Worm (Caenorhabditis elegans) whole organism, midembryonic: Measurements from ENCODE around the gene C09F12.2.

Source experiments
- T22C8.4 ChIP-seq: fragments of 200-800 bp; sonication (Bioruptor generic); IDR thresholded peaks from 2 replicates; pipeline ENCODE4 v1.3.6; 2022; ENCODE audit warnings: missing genetic modification characterization, missing compliant biosample characterization
- cog-1 ChIP-seq: sonication (generic microtip); optimal IDR thresholded peaks from 2 replicates; lab custom pipeline; 2016; ENCODE audit warnings: missing genetic modification characterization, missing compliant biosample characterization
- flt-1 ChIP-seq: fragments of 200-800 bp; sonication (Bioruptor generic); IDR thresholded peaks from 2 replicates; pipeline ENCODE4 v1.3.6; 2022; ENCODE audit warnings: missing genetic modification characterization, missing compliant biosample characterization
- med-1 ChIP-seq: sonication (generic microtip); optimal IDR thresholded peaks from 2 replicates; lab custom pipeline; 2017; ENCODE audit warnings: missing genetic modification characterization, mild to moderate bottlenecking, missing compliant biosample characterization, antibody characterized with exemption, missing genetic modification reagents; ENCODE audit not compliant: insufficient read depth
- ref-1 ChIP-seq: fragments of 200-800 bp; sonication (Bioruptor generic); conservative IDR thresholded peaks from 2 replicates; pipeline ENCODE4 v1.3.6; 2022; ENCODE audit warnings: missing genetic modification reagents, missing genetic modification characterization, missing compliant biosample characterization
- tab-1 ChIP-seq: fragments of 200-800 bp; sonication (Bioruptor generic); IDR thresholded peaks from 2 replicates; pipeline ENCODE4 v1.3.6; 2022; ENCODE audit warnings: missing genetic modification characterization, missing compliant biosample characterization
- ztf-23 ChIP-seq: fragments of 200-800 bp; sonication (Bioruptor generic); IDR thresholded peaks from 2 replicates; pipeline ENCODE4 v1.3.6; 2022; ENCODE audit warnings: missing genetic modification reagents, missing genetic modification characterization, missing compliant biosample characterization
- ztf-29 ChIP-seq: fragments of 200-800 bp; sonication (Bioruptor generic); IDR thresholded peaks from 2 replicates; pipeline ENCODE4 v1.3.6; 2022; ENCODE audit warnings: missing genetic modification reagents, missing genetic modification characterization, missing compliant biosample characterization

ce11 chrX:11068334-11068733 is 14.6 kb downstream of the C09F12.2 start, which contains the start of gene apt-9:
- TF ChIP-seq T22C8.4 = no peak
- no peak for TF ChIP-seq ref-1 (GFP tag; lab: Robert Waterston, UW)
- TF ChIP-seq ztf-29 (GFP tag; lab: Robert Waterston, UW) = no peak
- TF ChIP-seq cog-1 = no peak
- TF ChIP-seq flt-1 (GFP tag; lab: Robert Waterston, UW) = no peak
- TF ChIP-seq ztf-23 = no peak
- TF ChIP-seq med-1 (GFP tag; lab: Kevin White, UChicago) = no peak
- no peak for TF ChIP-seq tab-1
